Fruit fly (Drosophila melanogaster) whole organism, larva: ENCODE data around the gene glob3.

ENCODE experiments used
- noc ChIP-seq: fragments of 200-800 bp; sonication (Bioruptor generic); optimal IDR thresholded peaks from 3 replicates; lab custom pipeline; 2019; ENCODE audit warnings: missing biosample characterization, mild to moderate bottlenecking, missing genetic modification characterization, moderate library complexity

glob3 gene

DNA sequence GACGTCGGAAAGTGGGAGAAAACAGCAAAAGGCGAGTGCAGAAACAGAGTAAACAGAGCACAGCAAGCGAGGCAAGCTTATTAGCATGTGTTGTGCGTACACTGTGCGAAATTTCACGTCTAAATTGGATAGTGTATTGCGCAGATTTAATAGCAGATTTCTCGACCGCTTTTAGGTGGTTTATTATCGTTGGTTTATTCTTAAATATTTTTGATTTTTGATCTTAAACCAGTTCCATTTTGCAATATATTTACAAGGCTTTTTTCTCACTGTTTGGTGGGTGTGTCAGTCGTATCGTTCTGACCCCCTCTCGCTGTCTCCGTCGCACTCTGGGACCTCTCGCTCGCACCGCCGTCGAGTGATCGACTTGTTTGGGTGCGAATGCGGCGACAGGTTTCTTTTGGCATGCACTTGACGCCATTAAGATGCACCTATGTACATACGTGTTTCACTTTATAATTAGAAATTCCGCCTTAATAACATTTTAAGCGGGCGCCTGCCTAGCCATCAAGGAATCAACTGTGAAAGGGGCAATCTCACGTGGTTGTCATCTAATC lies 4.2 kb downstream of the glob3 start:
- no peak for TF ChIP-seq noc (tag; lab: Kevin White, UChicago)

- no peak for TF ChIP-seq noc (tag; lab: Kevin White, UChicago)
Observed at dm6 chr3R:5836536-5836935, 6.7 kb downstream of the glob3 start.

- TF ChIP-seq noc (tag; lab: Kevin White, UChicago): no peak
Observed at dm6 chr3R:5838683-5839365, 9.0 kb downstream of the glob3 start.

DNA sequence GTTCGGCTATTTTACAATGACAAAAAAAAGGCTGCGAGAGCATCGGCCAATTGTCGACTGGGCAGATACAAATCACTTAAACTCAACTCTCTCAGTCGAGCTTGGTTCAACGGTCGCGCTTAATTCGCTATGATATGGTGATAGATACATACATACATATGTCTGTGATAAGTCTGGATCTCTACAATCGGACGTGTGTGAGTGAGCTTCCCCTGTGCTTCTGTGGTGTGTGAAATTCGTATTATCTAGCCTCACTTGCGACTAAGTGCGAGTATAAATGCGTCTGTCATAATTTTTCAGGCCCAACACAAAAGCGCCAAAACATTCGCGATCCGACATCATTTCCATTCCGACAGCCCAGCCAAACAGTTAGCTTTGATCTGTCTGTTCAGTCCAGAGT lies 11.0 kb downstream of the glob3 start, which contains the start of gene CG1213:
Gene CG1213, plus strand, starts transcription at position 301 of the 400 bp plus-strand sequence.
- no peak for TF ChIP-seq noc (tag; lab: Kevin White, UChicago)

DNA sequence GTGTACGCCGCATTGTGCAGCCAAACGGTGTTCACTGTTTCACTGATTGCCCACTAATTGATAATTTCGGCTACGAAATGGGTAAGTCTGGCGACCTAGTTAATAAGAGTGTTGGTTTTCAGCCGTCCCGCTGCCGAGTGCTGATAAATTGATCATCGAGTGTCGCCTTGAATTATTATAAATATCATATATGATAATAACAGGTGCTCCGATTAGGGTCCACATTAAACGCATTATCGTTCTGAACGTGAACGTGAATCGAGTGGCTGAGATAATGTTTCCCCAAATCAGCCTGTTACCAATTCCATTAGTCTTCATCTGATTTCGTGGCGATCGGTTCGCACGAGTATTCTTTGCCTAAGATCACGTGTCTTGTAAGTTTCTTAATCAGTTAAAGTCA lies 11.4 kb downstream of the glob3 start:
- no peak for TF ChIP-seq noc (tag; lab: Kevin White, UChicago)

dm6 chr3R:5843516-5843915 lies 13.7 kb downstream of the glob3 start:
- TF ChIP-seq noc (tag; lab: Kevin White, UChicago): no peak

- TF ChIP-seq noc (tag; lab: Kevin White, UChicago): no peak
Observed at dm6 chr3R:5846570-5847270, 16.9 kb downstream of the glob3 start, which contains the start of gene CG14676. CG14676 (plus strand) TSS chr3R:5847220.

DNA sequence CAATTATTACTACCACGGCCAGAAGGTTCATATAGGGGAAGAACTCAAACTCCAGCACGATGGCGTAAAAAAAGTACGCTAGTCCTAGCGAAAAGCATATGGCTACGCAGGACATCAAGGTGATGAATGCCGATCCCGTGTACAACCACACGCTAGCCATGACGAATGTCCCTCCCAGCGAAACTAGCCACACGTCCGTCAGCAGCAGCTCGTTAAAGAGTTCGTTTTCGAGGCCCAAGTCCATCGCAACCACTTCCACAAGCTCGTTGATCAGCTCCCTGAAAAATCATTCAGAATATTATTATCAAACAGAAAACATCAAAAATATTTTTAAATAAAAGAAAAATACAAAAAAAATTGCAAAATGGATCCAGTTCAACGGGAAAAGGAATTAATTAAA lies 23.2 kb downstream of the glob3 start, which contains the start of gene CG34287:
Gene CG34287, plus strand, starts transcription at position 301 of the 400 bp plus-strand sequence.
- TF ChIP-seq noc (tag; lab: Kevin White, UChicago): no peak

dm6 chr3R:5856215-5856614 lies 26.4 kb downstream of the glob3 start, which contains the start of the genes disp and ECSIT:
disp (minus strand) TSS chr3R:5856311.
ECSIT (plus strand) TSS chr3R:5856585.
- no peak for TF ChIP-seq noc (tag; lab: Kevin White, UChicago)

DNA sequence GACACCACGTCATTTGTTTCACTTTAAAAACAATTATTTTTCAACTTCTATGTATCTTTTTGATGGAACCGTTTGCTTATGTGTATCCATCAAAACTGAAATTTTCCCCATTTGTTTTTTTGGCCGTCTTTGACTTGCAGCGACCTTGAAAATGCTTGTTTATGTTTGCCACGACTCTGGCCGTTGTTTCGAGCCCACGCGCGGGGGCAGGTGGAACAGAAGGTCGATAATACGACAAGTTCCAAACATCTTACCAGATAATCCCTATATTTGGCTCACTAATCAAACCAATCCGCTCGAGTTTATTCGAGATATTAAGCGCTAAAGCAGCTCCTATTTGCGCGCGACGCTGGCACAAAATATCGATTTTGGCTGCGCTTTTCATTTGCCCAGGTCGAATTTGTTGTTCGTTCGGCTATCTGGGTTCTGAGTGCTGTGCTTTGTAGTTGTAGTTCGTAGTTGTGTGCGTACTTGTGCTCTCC lies 30.9 kb downstream of the glob3 start:
- TF ChIP-seq noc (tag; lab: Kevin White, UChicago): no peak

dm6 chr3R:5861218-5861902 lies 31.5 kb downstream of the glob3 start:
- TF ChIP-seq noc (tag; lab: Kevin White, UChicago): peak; percentile 56

dm6 chr3R:5862032-5862641 lies 32.3 kb downstream of the glob3 start, which contains the start of gene CG2017:
CG2017 (minus strand) TSS chr3R:5862405.
- no peak for TF ChIP-seq noc (tag; lab: Kevin White, UChicago)

DNA sequence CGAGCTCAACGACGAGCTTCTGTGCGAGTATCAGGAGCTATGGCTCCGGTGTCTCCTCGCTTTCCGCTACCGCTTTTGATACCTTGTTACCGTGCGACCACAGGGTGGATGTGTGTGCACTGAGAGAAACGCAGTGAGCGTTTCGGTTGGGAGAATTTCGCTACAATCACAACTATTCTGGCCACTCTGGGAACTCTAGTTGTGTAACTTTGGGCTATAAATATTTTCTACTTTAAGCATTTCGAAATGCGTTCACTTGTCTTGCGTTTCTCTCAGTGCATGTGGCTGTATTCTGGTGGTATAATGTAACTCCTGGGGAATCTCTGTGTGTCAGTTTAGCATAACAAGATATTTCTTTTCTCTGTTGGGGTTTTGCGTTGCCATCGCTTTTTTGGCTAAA lies 41.5 kb downstream of the glob3 start:
- TF ChIP-seq noc (tag; lab: Kevin White, UChicago): no peak

DNA sequence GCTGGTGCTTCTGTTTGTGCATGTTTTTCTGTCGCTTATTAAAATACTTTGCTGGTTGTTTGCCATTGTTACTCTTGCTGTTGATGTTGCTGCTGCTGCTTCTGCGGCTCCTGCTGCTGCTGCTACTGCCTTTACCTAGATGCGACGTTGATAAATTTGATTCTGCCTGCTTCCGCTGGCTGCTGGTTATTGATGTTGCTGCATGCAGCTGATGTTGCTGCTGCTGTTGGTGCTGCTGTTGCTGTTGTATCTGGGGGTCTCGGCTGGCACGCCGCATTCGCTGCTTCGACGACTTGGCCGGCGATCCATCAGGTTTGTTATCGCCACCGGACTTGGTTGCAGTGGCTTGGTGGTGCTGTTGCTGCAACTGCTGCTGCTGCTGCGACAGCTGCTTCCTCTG lies 47.5 kb downstream of the glob3 start:
- no peak for TF ChIP-seq noc (tag; lab: Kevin White, UChicago)

DNA sequence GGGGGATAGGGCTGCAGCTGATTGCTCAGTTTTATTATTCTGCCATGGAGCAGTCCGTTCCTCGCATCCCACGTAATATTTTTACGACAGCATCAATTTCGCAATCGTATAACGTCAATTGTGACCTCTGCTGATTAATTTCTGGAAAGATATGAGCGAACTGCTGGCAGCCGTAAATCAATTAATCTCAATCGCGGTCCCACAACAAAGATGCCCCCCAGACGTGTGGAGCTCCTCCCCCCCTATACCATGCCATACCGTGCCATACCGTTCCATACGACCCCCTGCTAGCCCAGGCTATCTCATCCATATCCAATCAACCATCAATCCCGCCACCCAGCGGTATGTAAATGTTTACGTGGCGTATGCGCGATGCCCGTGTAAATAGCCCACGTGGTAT lies 51.4 kb downstream of the glob3 start:
- TF ChIP-seq noc (tag; lab: Kevin White, UChicago): no peak
